Worm (Caenorhabditis elegans) whole organism, early embryonic: ENCODE data around the gene pgap-2.

Experiments used
- B0310.2 ChIP-seq: sonication (generic microtip); optimal IDR thresholded peaks from 2 replicates; lab custom pipeline; 2016; ENCODE audit warnings: mild to moderate bottlenecking, missing genetic modification characterization, missing compliant biosample characterization
- F13C5.2 ChIP-seq: sonication (generic microtip); optimal IDR thresholded peaks from 2 replicates; lab custom pipeline; 2017; ENCODE audit warnings: mild to moderate bottlenecking, missing genetic modification characterization, inconsistent platforms, missing compliant biosample characterization
- aly-1 ChIP-seq: sonication (generic microtip); optimal IDR thresholded peaks from 2 replicates; lab custom pipeline; 2016; ENCODE audit warnings: missing genetic modification characterization, missing compliant biosample characterization
- ama-1 ChIP-seq: fragments of 150-350 bp; optimal IDR thresholded peaks from 2 replicates; lab custom pipeline; 2014
- ceh-13 ChIP-seq: fragments of 200-800 bp; sonication (Bioruptor generic); optimal IDR thresholded peaks from 2 replicates; lab custom pipeline; 2018; ENCODE audit warnings: mild to moderate bottlenecking, missing genetic modification characterization, missing compliant biosample characterization
- ceh-36 ChIP-seq: sonication (generic microtip); optimal IDR thresholded peaks from 2 replicates; lab custom pipeline; 2016; ENCODE audit warnings: missing genetic modification characterization, inconsistent platforms, missing compliant biosample characterization
- ets-7 ChIP-seq: sonication (generic microtip); optimal IDR thresholded peaks from 2 replicates; lab custom pipeline; 2016; ENCODE audit warnings: missing genotype, missing genetic modification characterization, missing compliant biosample characterization
- flt-1 ChIP-seq: fragments of 200-800 bp; sonication (Bioruptor generic); IDR thresholded peaks from 2 replicates; pipeline ENCODE4 v1.3.6; 2022; ENCODE audit warnings: missing genetic modification characterization, missing compliant biosample characterization
- hmbx-1 ChIP-seq: sonication (generic microtip); optimal IDR thresholded peaks from 2 replicates; lab custom pipeline; 2016; ENCODE audit warnings: mild to moderate bottlenecking, missing genetic modification characterization, missing compliant biosample characterization
- hmg-4 ChIP-seq: fragments of 200-800 bp; sonication (Bioruptor generic); optimal IDR thresholded peaks from 2 replicates; lab custom pipeline; 2018; ENCODE audit warnings: mild to moderate bottlenecking, missing genetic modification characterization, missing compliant biosample characterization
- hnd-1 ChIP-seq: sonication (generic microtip); optimal IDR thresholded peaks from 2 replicates; lab custom pipeline; 2016; ENCODE audit warnings: missing genetic modification characterization, missing compliant biosample characterization
- pes-1 ChIP-seq: fragments of 200-800 bp; sonication (Bioruptor generic); IDR thresholded peaks from 2 replicates; pipeline ENCODE4 v1.3.6; 2022; ENCODE audit warnings: missing genetic modification reagents, missing genetic modification characterization, missing compliant biosample characterization
- scrt-1 ChIP-seq: fragments of 200-800 bp; sonication (Bioruptor generic); IDR thresholded peaks from 2 replicates; pipeline ENCODE4 v1.3.6; 2022; ENCODE audit warnings: missing genetic modification characterization, missing compliant biosample characterization
- sea-1 ChIP-seq: fragments of 200-800 bp; sonication (Bioruptor generic); conservative IDR thresholded peaks from 2 replicates; pipeline ENCODE4 v1.3.6; 2022; ENCODE audit warnings: missing genetic modification characterization, missing compliant biosample characterization
- tbx-11 ChIP-seq: fragments of 200-800 bp; sonication (Bioruptor generic); IDR thresholded peaks from 2 replicates; pipeline ENCODE4 v1.3.6; 2022; ENCODE audit warnings: missing genetic modification characterization, missing compliant biosample characterization
- tbx-37 ChIP-seq: fragments of 200-800 bp; sonication (Bioruptor generic); conservative IDR thresholded peaks from 2 replicates; pipeline ENCODE4 v1.3.6; 2022; ENCODE audit warnings: missing genetic modification reagents, missing genetic modification characterization, missing compliant biosample characterization
- tra-4 ChIP-seq: sonication (generic microtip); optimal IDR thresholded peaks from 2 replicates; lab custom pipeline; 2017; ENCODE audit warnings: missing genetic modification characterization, missing compliant biosample characterization

The pgap-2 gene

DNA sequence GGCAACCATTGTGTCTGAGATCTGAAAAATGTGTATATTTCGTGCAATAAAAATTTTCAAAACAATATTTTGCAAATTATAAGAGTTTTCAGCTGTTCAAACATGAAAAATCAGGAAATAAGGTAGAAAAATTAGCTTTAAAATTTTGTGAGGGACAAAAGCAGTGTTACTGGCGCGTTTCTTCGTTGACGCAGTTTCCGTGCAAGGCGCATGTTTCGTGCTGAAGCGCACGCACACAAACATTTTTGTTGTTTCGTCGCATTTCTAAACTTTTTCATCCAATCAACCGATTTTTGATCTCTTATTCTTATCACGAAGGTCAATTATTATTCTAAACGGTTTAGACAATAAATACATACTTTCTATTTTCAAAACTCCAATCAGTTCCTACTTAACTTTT, 12.0 kb upstream of the pgap-2 start, which contains the start of gene nifk-1:
Gene nifk-1 (minus strand): TSS at position 27 of the 400 bp plus-strand sequence.
- TF ChIP-seq pes-1 (GFP tag; lab: Robert Waterston, UW) (no peak), flt-1 (GFP tag; lab: Robert Waterston, UW) (no peak), tbx-37 (GFP tag; lab: Robert Waterston, UW) (peak; percentile 38; the same call in 1 of the 2 replicates), F13C5.2 (tag; lab: Kevin White, UChicago) (peak; percentile 60), ama-1 (no peak), scrt-1 (GFP tag; lab: Robert Waterston, UW) (peak; percentile 34; the same call in 1 of the 2 replicates), ceh-13 (no peak), sea-1 (GFP tag; lab: Robert Waterston, UW) (0 out of 2 replicates have a peak, but pooled peaks have one; percentile 5)

DNA sequence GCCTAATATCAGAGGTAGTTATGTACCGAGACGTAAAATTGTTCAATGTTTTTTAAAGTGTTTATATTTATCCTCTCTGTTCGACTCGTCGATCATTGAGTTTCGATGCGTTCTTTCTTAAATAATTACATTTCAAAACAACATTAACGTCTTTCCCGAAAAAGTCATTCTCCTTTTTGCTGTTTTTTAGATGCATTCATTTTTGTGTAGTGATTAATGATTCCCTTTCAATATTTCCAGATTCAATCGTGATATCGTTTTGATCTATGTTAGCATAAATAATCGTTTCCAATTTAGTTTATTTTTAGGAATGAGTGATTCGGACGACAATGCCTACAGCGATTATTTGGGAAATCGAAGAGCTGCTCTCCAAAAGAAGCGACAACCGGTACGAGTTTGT, 11.6 kb upstream of the pgap-2 start, which contains the start of gene T04A8.8:
Gene T04A8.8 (plus strand): TSS at position 301 of the 400 bp plus-strand sequence.
- TF ChIP-seq tbx-37 (GFP tag; lab: Robert Waterston, UW) (no peak), F13C5.2 (tag; lab: Kevin White, UChicago) (no peak), pes-1 (GFP tag; lab: Robert Waterston, UW) (no peak), flt-1 (GFP tag; lab: Robert Waterston, UW) (no peak)

DNA sequence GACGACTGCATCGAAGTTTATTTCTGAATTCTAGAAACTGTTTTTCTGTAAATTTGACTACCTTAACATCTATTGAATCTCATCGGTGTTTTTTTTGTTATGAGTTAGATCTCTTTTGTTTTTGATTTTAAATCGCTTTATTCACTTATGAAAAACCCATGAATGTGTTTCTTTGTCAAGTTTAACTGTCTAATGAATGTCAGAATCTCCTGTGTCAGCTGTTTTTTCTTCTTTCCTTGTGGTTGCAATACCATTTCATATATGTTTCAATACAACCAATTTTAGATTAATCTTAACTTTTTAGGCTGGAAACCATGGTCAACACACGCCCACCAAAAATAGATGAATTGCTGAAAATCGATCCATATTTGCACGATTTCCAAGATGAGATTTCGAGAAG, 10.2 kb upstream of the pgap-2 start, which contains the start of gene T04A8.7:
Gene T04A8.7 (plus strand): TSS at position 301 of the 400 bp plus-strand sequence.
- TF ChIP-seq scrt-1 (GFP tag; lab: Robert Waterston, UW) = no peak
- no peak for TF ChIP-seq F13C5.2 (tag; lab: Kevin White, UChicago)
- TF ChIP-seq hnd-1 = no peak
- no peak for TF ChIP-seq ceh-13
- no peak for TF ChIP-seq tra-4
- TF ChIP-seq sea-1 (GFP tag; lab: Robert Waterston, UW) = no peak
- TF ChIP-seq hmbx-1 (tag; lab: Kevin White, UChicago) = no peak
- TF ChIP-seq pes-1 (GFP tag; lab: Robert Waterston, UW) = no peak
- TF ChIP-seq B0310.2 (tag; lab: Kevin White, UChicago) = no peak
- TF ChIP-seq aly-1 = no peak
- TF ChIP-seq ama-1 = no peak
- TF ChIP-seq tbx-37 (GFP tag; lab: Robert Waterston, UW) = no peak
- no peak for TF ChIP-seq ceh-36 (tag; lab: Kevin White, UChicago)
- TF ChIP-seq tbx-11 = no peak
- no peak for TF ChIP-seq hmg-4 (GFP tag; lab: Kevin White, UChicago)
- TF ChIP-seq ets-7 (tag; lab: Kevin White, UChicago) = no peak
- no peak for TF ChIP-seq flt-1 (GFP tag; lab: Robert Waterston, UW)

DNA sequence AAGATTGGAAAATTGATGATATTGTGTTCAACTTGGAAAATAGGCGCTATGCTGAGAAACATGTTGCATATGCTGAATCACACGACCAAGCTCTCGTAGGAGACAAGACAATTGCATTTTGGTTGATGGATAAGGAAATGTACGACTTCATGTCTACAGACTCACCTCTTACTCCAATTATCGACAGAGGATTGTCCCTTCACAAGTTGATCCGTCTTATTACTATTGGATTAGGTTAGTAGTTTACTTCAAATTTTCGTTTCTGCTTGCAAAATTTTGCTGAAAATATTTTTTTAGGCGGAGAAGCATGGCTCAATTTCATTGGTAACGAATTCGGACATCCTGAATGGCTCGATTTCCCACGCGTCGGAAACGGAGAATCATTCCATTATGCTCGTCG, 8.4 kb upstream of the pgap-2 start:
- TF ChIP-seq tbx-37 (GFP tag; lab: Robert Waterston, UW) (no peak), ceh-36 (tag; lab: Kevin White, UChicago) (no peak), ets-7 (tag; lab: Kevin White, UChicago) (no peak), ceh-13 (no peak), tbx-11 (no peak), tra-4 (no peak)

DNA sequence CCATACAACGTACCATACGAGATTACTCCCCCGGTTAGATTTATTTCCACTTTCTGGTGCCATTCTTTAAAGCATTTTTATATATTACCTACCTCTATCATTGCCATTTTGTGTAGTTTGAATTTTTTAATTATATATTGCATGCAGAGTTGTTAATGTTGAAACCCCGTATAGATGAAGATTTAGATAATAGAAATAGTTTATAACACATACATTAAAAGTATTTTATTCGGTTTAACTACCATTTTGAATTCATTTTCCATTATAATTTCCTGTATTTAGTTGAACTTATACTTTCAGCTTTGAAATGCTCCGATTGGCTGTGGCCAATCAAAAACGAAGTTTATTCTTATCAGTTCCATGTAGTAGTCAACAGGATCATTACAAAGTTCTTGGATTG, 7.5 kb upstream of the pgap-2 start, which contains the start of gene dnj-18:
Gene dnj-18 (plus strand): TSS at position 301 of the 400 bp plus-strand sequence.
- TF ChIP-seq hmg-4 (GFP tag; lab: Kevin White, UChicago) = no peak
- TF ChIP-seq pes-1 (GFP tag; lab: Robert Waterston, UW) = no peak
- no peak for TF ChIP-seq scrt-1 (GFP tag; lab: Robert Waterston, UW)
- TF ChIP-seq tra-4 = no peak
- TF ChIP-seq ama-1 = no peak

DNA sequence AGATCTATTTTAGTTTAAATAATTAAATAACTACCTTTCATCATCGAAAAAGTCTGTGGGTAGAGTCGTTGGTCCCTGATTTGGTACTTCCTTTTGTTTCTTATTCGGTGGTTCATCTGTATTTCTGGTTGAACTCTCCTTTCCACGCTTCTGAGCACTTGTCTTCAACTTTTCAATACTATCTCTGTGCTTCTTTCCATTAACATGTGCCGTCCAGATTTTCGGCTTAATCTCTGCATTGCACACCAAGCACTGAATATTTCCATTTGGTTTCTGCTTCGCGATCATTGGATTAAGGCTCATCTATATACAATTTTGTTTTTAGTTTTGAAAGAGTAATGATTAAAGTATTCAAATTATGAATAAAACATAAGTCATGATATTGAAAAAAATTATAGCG, 5.4 kb upstream of the pgap-2 start, which contains the start of gene sel-13:
Gene sel-13 (minus strand): TSS at position 303 of the 400 bp plus-strand sequence.
- TF ChIP-seq ceh-36 (tag; lab: Kevin White, UChicago) (no peak), tbx-37 (GFP tag; lab: Robert Waterston, UW) (no peak), sea-1 (GFP tag; lab: Robert Waterston, UW) (no peak), tra-4 (no peak), scrt-1 (GFP tag; lab: Robert Waterston, UW) (no peak)

DNA sequence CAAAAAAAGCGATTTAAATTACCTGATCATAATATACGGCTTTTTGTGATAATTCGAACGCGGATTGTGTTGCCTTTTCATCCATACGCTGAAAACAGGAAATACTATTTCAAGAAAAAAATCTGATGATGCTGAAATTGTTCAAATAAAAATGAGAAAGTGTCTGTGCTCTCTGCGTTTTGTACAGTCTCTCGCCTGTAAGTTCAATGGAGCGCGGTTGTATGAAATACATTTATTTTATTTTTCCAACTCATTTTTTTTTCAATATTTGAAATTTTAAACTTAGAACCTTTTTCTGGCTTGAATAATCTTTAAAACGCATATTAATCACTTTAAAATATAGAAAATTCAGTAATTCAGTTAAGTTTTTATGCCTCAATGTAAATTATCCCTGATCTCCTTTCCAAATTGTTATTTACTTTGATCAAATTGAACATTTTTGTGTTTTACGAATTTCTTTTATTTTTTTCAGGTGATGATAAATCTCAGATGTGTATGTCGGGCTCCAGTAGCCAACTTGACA, 1.3 kb upstream of the pgap-2 start, which contains the start of the genes clp-2 and mrpl-16:
Gene clp-2 (minus strand): TSS at position 94 of the 523 bp plus-strand sequence.
Gene mrpl-16 (plus strand): TSS at position 473 of the 523 bp plus-strand sequence.
- TF ChIP-seq hnd-1 = no peak
- TF ChIP-seq ama-1 = no peak
- no peak for TF ChIP-seq hmbx-1 (tag; lab: Kevin White, UChicago)

DNA sequence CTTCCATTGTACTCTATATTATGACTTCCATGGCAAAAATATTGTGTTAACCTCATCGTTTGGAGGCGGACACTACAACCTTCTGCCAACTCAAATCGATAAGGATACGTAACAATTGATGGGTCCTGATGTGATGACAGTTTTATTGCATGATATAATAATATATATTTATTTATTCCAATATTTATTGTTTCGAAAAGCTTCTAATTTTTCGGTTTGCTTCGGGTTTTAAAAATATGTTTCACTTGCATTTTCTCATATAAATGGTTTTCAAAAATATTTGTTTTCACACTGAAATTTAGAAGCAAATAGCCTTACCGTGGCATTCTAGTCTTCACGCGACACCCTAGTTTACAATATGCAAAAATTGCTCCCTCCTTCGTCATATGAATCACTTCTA, 1.4 kb downstream of the pgap-2 start, which contains the start of gene T04A8.13:
Gene T04A8.13 (plus strand): TSS at position 301 of the 400 bp plus-strand sequence.
- TF ChIP-seq ceh-13 (no peak), sea-1 (GFP tag; lab: Robert Waterston, UW) (no peak), tra-4 (no peak), ets-7 (tag; lab: Kevin White, UChicago) (no peak), flt-1 (GFP tag; lab: Robert Waterston, UW) (no peak), hnd-1 (no peak), B0310.2 (tag; lab: Kevin White, UChicago) (no peak), tbx-11 (no peak), tbx-37 (GFP tag; lab: Robert Waterston, UW) (no peak), ama-1 (no peak), ceh-36 (tag; lab: Kevin White, UChicago) (no peak), aly-1 (no peak), hmg-4 (GFP tag; lab: Kevin White, UChicago) (no peak), pes-1 (GFP tag; lab: Robert Waterston, UW) (no peak), scrt-1 (GFP tag; lab: Robert Waterston, UW) (no peak), hmbx-1 (tag; lab: Kevin White, UChicago) (no peak), F13C5.2 (tag; lab: Kevin White, UChicago) (no peak)
